Fruit fly (Drosophila melanogaster) whole organism, embryonic: ENCODE measurements around the gene Srr.

Experiments
- Blimp-1 ChIP-seq: fragments of 200-800 bp; sonication (Bioruptor generic); optimal IDR thresholded peaks from 3 replicates; lab custom pipeline; 2018; ENCODE audit warnings: missing biosample characterization, missing genetic modification characterization, mild to moderate bottlenecking, moderate library complexity, missing genetic modification reagents
- CG10274 ChIP-seq: fragments of 200-800 bp; sonication (Bioruptor generic); optimal IDR thresholded peaks from 3 replicates; lab custom pipeline; 2017; ENCODE audit warnings: missing biosample characterization, mild to moderate bottlenecking, missing genetic modification characterization
- CG31224 ChIP-seq: fragments of 200-800 bp; sonication (Bioruptor generic); IDR thresholded peaks from 2 replicates; pipeline ENCODE4 v1.3.6; 2022; ENCODE audit warnings: missing biosample characterization, missing genetic modification characterization
- CG32772 ChIP-seq: fragments of 200-800 bp; sonication (Bioruptor generic); IDR thresholded peaks from 2 replicates; pipeline ENCODE4 v1.3.6; 2022; ENCODE audit warnings: missing biosample characterization, missing genetic modification characterization
- CG9876 ChIP-seq: fragments of 200-800 bp; sonication (Bioruptor generic); optimal IDR thresholded peaks from 2 replicates; lab custom pipeline; 2016; ENCODE audit warnings: missing biosample characterization, missing genetic modification characterization
- HHEX ChIP-seq: fragments of 200-800 bp; sonication (Bioruptor generic); optimal IDR thresholded peaks from 3 replicates; lab custom pipeline; 2017; ENCODE audit warnings: missing biosample characterization, mild to moderate bottlenecking, missing genetic modification characterization, missing genetic modification reagents
- bbx ChIP-seq: fragments of 200-800 bp; sonication (Bioruptor generic); IDR thresholded peaks from 2 replicates; pipeline ENCODE4 v1.3.6; 2022; ENCODE audit warnings: missing biosample characterization, missing genetic modification characterization; ENCODE audit not compliant: partially characterized antibody
- ewg ChIP-seq: fragments of 200-800 bp; sonication (Bioruptor generic); optimal IDR thresholded peaks from 3 replicates; lab custom pipeline; 2017; ENCODE audit warnings: mild to moderate bottlenecking, missing biosample characterization, missing genetic modification reagents, missing genetic modification characterization
- hkb ChIP-seq, 2 experiments: fragments of 200-800 bp in 1 of 2; fragments of >200 bp in 1 of 2; sonication (Bioruptor generic) in 1 of 2; IDR thresholded peaks in 1 of 2; optimal IDR thresholded peaks in 1 of 2; 2 replicates each; pipeline versions ENCODE4 v1.3.6 to Lab custom; 2017 to 2022; ENCODE audit warnings: missing biosample characterization in 1 of 2, missing genetic modification characterization in 1 of 2
- insv ChIP-seq, 2 experiments: fragments of 200-800 bp; sonication (Bioruptor generic); optimal IDR thresholded peaks; 3 replicates each; lab custom pipeline; 2016 to 2018; ENCODE audit warnings: missing biosample characterization in 2 of 2, missing genetic modification characterization in 2 of 2
- row ChIP-seq: fragments of 200-800 bp; sonication (Bioruptor generic); IDR thresholded peaks from 3 replicates; pipeline ENCODE4 v1.3.6; 2022; ENCODE audit warnings: missing biosample characterization, missing genetic modification characterization
- toy ChIP-seq: fragments of 200-800 bp; sonication (Bioruptor generic); IDR thresholded peaks from 2 replicates; pipeline ENCODE4 v1.3.6; 2022; ENCODE audit warnings: missing biosample characterization, missing genetic modification characterization

dm6 chr3R:9355195-9355594 is 10.0 kb upstream of the Srr start, which contains the start of gene CG43675:
- TF ChIP-seq bbx = no peak
- TF ChIP-seq hkb (optimal IDR thresholded peaks at IDR 0.05; lab: Kevin White, UChicago) = no peak
- TF ChIP-seq hkb (GFP tag; IDR thresholded peaks at IDR 0.05; lab: Robert Waterston, UW) = no peak
- TF ChIP-seq row (GFP tag; lab: Robert Waterston, UW) = no peak
- no peak for TF ChIP-seq CG9876 (GFP tag; lab: Kevin White, UChicago)
- TF ChIP-seq CG32772 (GFP tag; lab: Robert Waterston, UW) = no peak
- TF ChIP-seq CG31224 (GFP tag; lab: Robert Waterston, UW) = no peak
- TF ChIP-seq toy (GFP tag; lab: Robert Waterston, UW) = no peak
- no peak for TF ChIP-seq CG10274
- TF ChIP-seq insv (GFP tag; optimal IDR thresholded peaks at IDR 0.05; lab: Kevin White, UChicago) = no peak
- no peak for TF ChIP-seq Blimp-1 (GFP tag; lab: Kevin White, UChicago)
- TF ChIP-seq ewg (GFP tag; lab: Kevin White, UChicago) = no peak
- TF ChIP-seq HHEX (GFP tag; lab: Kevin White, UChicago) = no peak
